Fruit fly (Drosophila melanogaster) whole organism: ENCODE measurements around the gene CG46448.

Experiments
- Dll ChIP-seq: fragments of >200 bp; optimal IDR thresholded peaks from 2 replicates; lab custom pipeline; 2017
- pan ChIP-seq: fragments of >200 bp; optimal IDR thresholded peaks from 2 replicates; lab custom pipeline; 2017
- psq ChIP-seq: fragments of >200 bp; optimal IDR thresholded peaks from 2 replicates; lab custom pipeline; 2017

- no peak for TF ChIP-seq pan (lab: Kevin White, UChicago)
- TF ChIP-seq Dll (lab: Kevin White, UChicago), result no peak
- TF ChIP-seq psq (lab: Kevin White, UChicago), result no peak
Measured at dm6 chr2L:2357228-2357656, 34.2 kb upstream of the CG46448 start, which contains the start of gene CG9967.
